Worm (Caenorhabditis elegans): Measurements from ENCODE around the gene F28A12.10.

F28A12.10 gene

DNA sequence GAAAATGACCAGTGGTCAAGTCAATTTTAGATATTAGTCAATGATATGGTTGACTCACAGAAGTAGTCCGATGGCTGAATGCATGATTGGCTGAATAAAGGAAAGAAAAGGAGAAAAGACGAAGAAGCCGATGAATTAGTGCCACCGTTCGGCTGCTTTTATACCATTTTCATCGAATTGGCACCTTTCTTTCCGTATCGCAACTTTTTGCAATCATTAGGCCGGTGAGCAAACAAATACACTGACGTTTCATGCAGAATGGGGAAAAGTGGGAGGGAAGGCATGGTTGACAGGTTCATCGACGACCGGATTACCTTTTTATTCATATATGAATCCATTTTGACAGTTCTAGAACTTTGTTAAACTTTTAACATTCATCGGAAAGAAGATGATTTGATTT, 16.4 kb downstream of the F28A12.10 start, which contains the start of gene idpc-2:
Gene idpc-2 (minus strand): TSS at position 101 of the 400 bp plus-strand sequence.
- TF ChIP-seq sox-2 (GFP tag; IDR thresholded peaks at IDR 0.05) (no peak), lin-11 (tag; optimal IDR thresholded peaks at IDR 0.05) (no peak), lim-6 (tag; optimal IDR thresholded peaks at IDR 0.05) (no peak), fkh-10 (GFP tag; optimal IDR thresholded peaks at IDR 0.05) (no peak), ama-1 (optimal IDR thresholded peaks at IDR 0.05) (no peak), syd-9 (tag; optimal IDR thresholded peaks at IDR 0.05) (no peak), ceh-24 (tag; optimal IDR thresholded peaks at IDR 0.05) (no peak), ceh-48 (tag; optimal IDR thresholded peaks at IDR 0.05) (no peak), dmd-4 (tag; optimal IDR thresholded peaks at IDR 0.05; ENCODE audit: borderline replicate concordance) (no peak)

DNA sequence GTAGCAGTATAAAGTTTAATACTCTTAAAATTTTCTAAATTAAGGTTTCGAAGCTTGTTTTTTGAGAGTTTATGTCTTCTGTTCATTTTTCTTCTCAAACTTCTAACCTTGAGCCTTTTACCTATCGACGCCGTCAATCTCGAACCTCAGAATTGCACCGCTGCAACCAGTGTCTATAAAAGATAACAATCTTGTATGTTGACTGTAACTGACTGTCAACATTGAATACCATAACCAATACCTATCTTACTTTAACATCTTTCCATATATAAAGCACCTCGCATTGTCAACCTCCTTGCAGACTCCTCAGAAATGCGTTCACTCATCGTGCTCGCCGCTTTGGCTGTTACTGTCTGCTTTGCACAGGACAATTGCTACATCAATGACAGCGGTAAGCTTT, 18.8 kb downstream of the F28A12.10 start, which contains the start of gene grd-5:
Gene grd-5 (plus strand): TSS at position 295 of the 400 bp plus-strand sequence.
- no peak for TF ChIP-seq zip-5 (tag; optimal IDR thresholded peaks at IDR 0.05)
- TF ChIP-seq Y22D7AL.16 (tag; optimal IDR thresholded peaks at IDR 0.05), result no peak
- TF ChIP-seq sox-4 (tag; optimal IDR thresholded peaks at IDR 0.05), result no peak
- no peak for TF ChIP-seq ahr-1 (tag; optimal IDR thresholded peaks at IDR 0.05)

DNA sequence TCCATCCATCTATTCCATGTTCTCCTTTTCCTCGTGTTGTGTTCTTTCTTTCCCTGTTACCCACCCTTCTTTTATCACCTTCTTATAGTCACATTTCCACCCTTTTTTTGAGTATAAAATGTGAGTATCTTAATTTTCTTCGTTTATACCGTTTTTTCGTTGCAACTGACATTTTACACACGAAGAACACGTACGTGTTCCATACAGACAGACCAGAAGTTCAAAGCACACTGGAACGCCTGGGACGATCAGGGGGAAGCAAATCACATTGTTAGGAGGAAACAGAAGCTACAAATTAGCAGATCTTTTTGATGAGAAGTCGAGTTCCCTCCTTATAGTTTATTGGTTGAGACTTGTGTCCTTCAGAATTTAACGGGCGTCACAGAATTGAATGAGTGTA, 21.9 kb downstream of the F28A12.10 start:
- no peak for TF ChIP-seq T23F11.4 (GFP tag; optimal IDR thresholded peaks at IDR 0.05)
- no peak for TF ChIP-seq unc-42 (tag; optimal IDR thresholded peaks at IDR 0.05)
- TF ChIP-seq ets-4 (tag; optimal IDR thresholded peaks at IDR 0.05), result no peak
- no peak for TF ChIP-seq ceh-14 (tag; optimal IDR thresholded peaks at IDR 0.05)
- TF ChIP-seq ceh-9 (tag; optimal IDR thresholded peaks at IDR 0.05), result no peak
- no peak for TF ChIP-seq elt-2 (tag; optimal IDR thresholded peaks at IDR 0.05)
- TF ChIP-seq ceh-45 (GFP tag; IDR thresholded peaks at IDR 0.05), result no peak
- TF ChIP-seq hlh-13 (GFP tag; optimal IDR thresholded peaks at IDR 0.05), result no peak
- TF ChIP-seq npax-4 (tag; optimal IDR thresholded peaks at IDR 0.05), result no peak
- no peak for TF ChIP-seq dmd-4 (tag; optimal IDR thresholded peaks at IDR 0.05; ENCODE audit: borderline replicate concordance)
- no peak for TF ChIP-seq ceh-30 (tag; optimal IDR thresholded peaks at IDR 0.05)
- TF ChIP-seq K02D7.2 (tag; optimal IDR thresholded peaks at IDR 0.05), result no peak
- TF ChIP-seq nhr-11 (tag; optimal IDR thresholded peaks at IDR 0.05), result no peak
- TF ChIP-seq pag-3 (tag; optimal IDR thresholded peaks at IDR 0.05; ENCODE audit: borderline replicate concordance), result no peak
- no peak for TF ChIP-seq pha-4 (tag; optimal IDR thresholded peaks at IDR 0.05)
- TF ChIP-seq K09A11.1 (tag; optimal IDR thresholded peaks at IDR 0.05; ENCODE audit: insufficient read depth), result no peak

DNA sequence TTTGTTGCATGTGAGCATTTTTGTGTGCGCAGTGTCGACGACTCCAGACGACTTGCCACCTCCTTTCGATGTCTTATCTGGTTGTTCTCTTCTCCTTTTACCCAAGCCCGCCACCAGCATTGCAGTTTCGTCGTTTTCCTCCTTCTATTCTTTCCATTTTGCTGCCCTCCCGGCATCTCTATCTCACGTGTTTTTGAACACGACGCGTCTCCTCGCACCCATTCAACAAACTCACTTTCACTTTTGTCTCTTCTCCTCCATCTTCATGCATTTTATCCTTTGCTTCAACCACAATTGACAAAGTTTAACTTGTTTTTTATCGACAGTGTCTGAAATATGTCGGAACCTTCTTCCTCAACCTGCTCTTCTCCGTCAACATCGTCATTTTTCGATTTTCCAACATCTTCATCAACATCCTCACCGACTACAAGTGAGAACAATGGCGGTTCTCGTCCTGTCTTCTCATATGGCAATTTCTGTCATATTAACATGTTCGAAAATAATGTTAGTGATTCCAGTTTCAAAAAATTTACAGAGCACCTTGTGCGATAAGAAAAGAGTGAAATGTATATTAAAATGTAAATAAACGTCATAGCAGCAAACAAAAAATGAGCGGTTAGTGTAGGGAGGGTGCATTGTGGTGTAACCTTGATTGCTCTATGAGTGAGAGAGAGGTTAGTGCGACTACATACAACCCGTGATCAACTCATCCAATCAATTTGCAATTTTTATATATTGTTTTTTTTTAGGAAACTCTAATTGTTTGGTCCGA, 26.7 kb downstream of the F28A12.10 start, which contains the start of gene fip-4:
Gene fip-4 (minus strand): TSS at position 636 of the 772 bp plus-strand sequence.
- TF ChIP-seq che-1 (tag; optimal IDR thresholded peaks at IDR 0.05), result no peak
- no peak for TF ChIP-seq fkh-10 (GFP tag; optimal IDR thresholded peaks at IDR 0.05)
- no peak for TF ChIP-seq pag-3 (tag; optimal IDR thresholded peaks at IDR 0.05; ENCODE audit: borderline replicate concordance)
- TF ChIP-seq eyg-1 (tag; optimal IDR thresholded peaks at IDR 0.05), result no peak
- TF ChIP-seq ceh-30 (tag; optimal IDR thresholded peaks at IDR 0.05), result no peak
- TF ChIP-seq unc-42 (tag; optimal IDR thresholded peaks at IDR 0.05), result peak; percentile 1

DNA sequence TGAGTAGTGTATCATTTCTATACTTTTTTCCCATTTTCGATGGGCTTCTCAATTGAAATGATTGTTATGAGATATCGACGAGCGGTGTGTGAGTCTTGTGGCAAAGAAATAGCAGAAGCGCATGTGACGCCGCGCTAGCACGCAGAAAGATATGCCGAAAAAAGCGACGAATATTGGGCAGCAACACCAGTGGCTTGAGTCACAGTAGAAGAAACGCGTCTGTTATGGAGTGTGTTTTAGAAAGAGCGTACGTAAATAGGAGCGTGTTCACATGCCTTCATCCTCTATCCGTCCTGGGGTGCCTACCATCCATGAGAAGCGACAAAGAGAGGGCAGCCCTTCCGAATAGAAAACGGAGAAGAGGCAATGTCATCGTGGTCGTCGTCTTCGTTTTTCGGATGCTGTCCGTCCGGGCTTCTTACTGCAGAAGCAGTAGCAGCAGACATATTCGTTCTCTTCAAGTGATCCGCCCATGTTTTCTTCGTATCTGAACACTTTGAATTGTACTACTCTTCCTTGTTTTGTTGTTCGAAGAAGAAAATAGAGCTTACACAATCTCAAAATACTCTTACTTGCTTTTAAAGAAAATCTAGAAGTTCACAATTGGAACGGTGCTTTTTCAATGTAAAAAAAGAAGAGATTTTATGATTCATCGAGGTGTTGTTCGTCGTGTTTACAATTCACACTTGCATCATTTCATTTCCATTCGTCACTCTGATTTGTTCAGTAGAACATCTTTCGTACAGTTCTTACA, 27.6 kb downstream of the F28A12.10 start:
- no peak for TF ChIP-seq ttx-3 (tag; optimal IDR thresholded peaks at IDR 0.05)
- TF ChIP-seq ceh-34 (tag; optimal IDR thresholded peaks at IDR 0.05), result no peak
- TF ChIP-seq hlh-6 (tag; optimal IDR thresholded peaks at IDR 0.05), result no peak
- TF ChIP-seq ama-1 (optimal IDR thresholded peaks at IDR 0.05), result no peak
- no peak for TF ChIP-seq hlh-8 (tag; optimal IDR thresholded peaks at IDR 0.05)
- TF ChIP-seq sox-4 (tag; optimal IDR thresholded peaks at IDR 0.05), result no peak
- no peak for TF ChIP-seq ceh-31 (tag; optimal IDR thresholded peaks at IDR 0.05)
- TF ChIP-seq ref-2 (tag; optimal IDR thresholded peaks at IDR 0.05), result peak; percentile 4
